Fruit fly (Drosophila melanogaster): ENCODE measurements around the gene bou.

Gene bou

DNA sequence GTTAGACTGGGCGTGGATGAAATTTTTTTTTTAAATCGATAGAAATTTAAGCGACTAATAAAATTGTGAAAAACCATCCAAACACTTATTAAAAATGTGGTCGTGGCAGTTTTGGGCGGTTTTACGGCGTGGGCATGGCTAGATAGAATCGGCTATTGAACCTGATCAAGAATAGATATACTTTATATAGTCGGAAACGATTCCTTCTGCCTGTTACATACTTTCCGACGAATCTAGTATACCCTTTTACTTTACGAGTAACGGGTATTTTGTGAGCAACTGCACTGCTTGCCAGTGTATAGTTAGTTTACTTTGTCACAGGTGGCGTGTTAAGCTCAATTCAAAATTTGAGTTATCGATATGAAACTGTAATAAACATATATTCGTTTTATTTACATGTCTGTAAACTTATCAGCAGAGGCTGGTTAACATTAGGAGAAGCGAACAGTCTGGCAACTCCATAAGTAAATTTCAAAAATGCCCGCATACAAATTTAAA, 28.7 kb downstream of the bou start (continued):
- TF ChIP-seq cato (GFP tag; optimal IDR thresholded peaks at IDR 0.05; ENCODE audit: borderline replicate concordance) (no peak), Scr (GFP tag; IDR thresholded peaks at IDR 0.05; ENCODE audit: partially characterized antibody) (peak; percentile 67), Gsc (GFP tag; IDR thresholded peaks at IDR 0.05) (no peak), ken (GFP tag; IDR thresholded peaks at IDR 0.05) (0 out of 3 replicates have a peak, but pooled peaks have one; percentile 6), mirr (GFP tag; optimal IDR thresholded peaks at IDR 0.05) (no peak), Bdp1 (GFP tag; optimal IDR thresholded peaks at IDR 0.05) (no peak), CG14667 (GFP tag; IDR thresholded peaks at IDR 0.05) (no peak), nerfin-2 (GFP tag; IDR thresholded peaks at IDR 0.05; ENCODE audit: partially characterized antibody) (no peak; the same call in 1 of the 2 replicates), sug (tag; optimal IDR thresholded peaks at IDR 0.05) (peak; percentile 62), CG7839 (tag; optimal IDR thresholded peaks at IDR 0.05) (peak; percentile 66), crp (GFP tag; optimal IDR thresholded peaks at IDR 0.05) (no peak), Nf-YB (GFP tag; optimal IDR thresholded peaks at IDR 0.05) (no peak), CHES-1-like (GFP tag; optimal IDR thresholded peaks at IDR 0.05) (no peak), Neu2 (GFP tag; optimal IDR thresholded peaks at IDR 0.05; ENCODE audit: borderline replicate concordance) (no peak), fu2 (GFP tag; optimal IDR thresholded peaks at IDR 0.05) (no peak), CG12391 (tag; optimal IDR thresholded peaks at IDR 0.05) (peak; percentile 35), HmgZ (tag; optimal IDR thresholded peaks at IDR 0.05) (peak; percentile 57), E2f1 (GFP tag; IDR thresholded peaks at IDR 0.05) (peak; percentile 15; the same call in 1 of the 2 replicates), CG11560 (tag; IDR thresholded peaks at IDR 0.05) (peak; percentile 91), Usf (GFP tag; optimal IDR thresholded peaks at IDR 0.05) (no peak), CG10321 (GFP tag; IDR thresholded peaks at IDR 0.05) (no peak), tup (GFP tag; optimal IDR thresholded peaks at IDR 0.05) (no peak), Hey (tag; optimal IDR thresholded peaks at IDR 0.05) (no peak), CG18764 (GFP tag; optimal IDR thresholded peaks at IDR 0.05) (no peak), CG7745 (tag; optimal IDR thresholded peaks at IDR 0.05) (no peak), h (optimal IDR thresholded peaks at IDR 0.05) (no peak), Dad (GFP tag; optimal IDR thresholded peaks at IDR 0.05) (peak; percentile 54), gce (GFP tag; IDR thresholded peaks at IDR 0.05) (no peak), Nf-YC (tag; optimal IDR thresholded peaks at IDR 0.05) (peak; percentile 39), Max (GFP tag; optimal IDR thresholded peaks at IDR 0.05) (no peak), gsb (GFP tag; IDR thresholded peaks at IDR 0.05) (0 out of 2 replicates have a peak, but pooled peaks have one; percentile 6), CG17912 (GFP tag; optimal IDR thresholded peaks at IDR 0.05) (peak; percentile 21), CG31224 (GFP tag; IDR thresholded peaks at IDR 0.05) (no peak), Dbx (GFP tag; IDR thresholded peaks at IDR 0.05) (peak; percentile 57; the same call in 1 of the 3 replicates), Spps (tag; optimal IDR thresholded peaks at IDR 0.05) (no peak), lbe (GFP tag; optimal IDR thresholded peaks at IDR 0.05) (no peak), Sry-β (GFP tag; optimal IDR thresholded peaks at IDR 0.05) (no peak), otp (GFP tag; IDR thresholded peaks at IDR 0.05) (no peak), CG18599 (GFP tag; optimal IDR thresholded peaks at IDR 0.05) (peak; percentile 47), Atf3 (GFP tag; optimal IDR thresholded peaks at IDR 0.05) (no peak), CG7372 (GFP tag; IDR thresholded peaks at IDR 0.05) (no peak), wdn (GFP tag; IDR thresholded peaks at IDR 0.05) (no peak), chn (GFP tag; optimal IDR thresholded peaks at IDR 0.05) (peak; percentile 31), CG7928 (GFP tag; optimal IDR thresholded peaks at IDR 0.05) (no peak), ab (GFP tag; optimal IDR thresholded peaks at IDR 0.05) (no peak), CG9932 (GFP tag; IDR thresholded peaks at IDR 0.05) (peak; percentile 71), CG1603 (tag; optimal IDR thresholded peaks at IDR 0.05) (peak; percentile 59), eyg (GFP tag; optimal IDR thresholded peaks at IDR 0.05) (no peak), pnt (GFP tag; optimal IDR thresholded peaks at IDR 0.05) (peak; percentile 30), salm (tag; optimal IDR thresholded peaks at IDR 0.05) (peak; percentile 8), pros (GFP tag; optimal IDR thresholded peaks at IDR 0.05) (no peak)
